Worm (Caenorhabditis elegans) whole organism, early embryonic: ENCODE results near the gene T14B4.3.

Experiments
- B0310.2 ChIP-seq: sonication (generic microtip); optimal IDR thresholded peaks from 2 replicates; lab custom pipeline; 2016; ENCODE audit warnings: mild to moderate bottlenecking, missing genetic modification characterization, missing compliant biosample characterization
- F13C5.2 ChIP-seq: sonication (generic microtip); optimal IDR thresholded peaks from 2 replicates; lab custom pipeline; 2017; ENCODE audit warnings: mild to moderate bottlenecking, missing genetic modification characterization, inconsistent platforms, missing compliant biosample characterization
- aly-1 ChIP-seq: sonication (generic microtip); optimal IDR thresholded peaks from 2 replicates; lab custom pipeline; 2016; ENCODE audit warnings: missing genetic modification characterization, missing compliant biosample characterization
- ama-1 ChIP-seq: fragments of 150-350 bp; optimal IDR thresholded peaks from 2 replicates; lab custom pipeline; 2014
- ceh-13 ChIP-seq: fragments of 200-800 bp; sonication (Bioruptor generic); optimal IDR thresholded peaks from 2 replicates; lab custom pipeline; 2018; ENCODE audit warnings: mild to moderate bottlenecking, missing genetic modification characterization, missing compliant biosample characterization
- ceh-36 ChIP-seq: sonication (generic microtip); optimal IDR thresholded peaks from 2 replicates; lab custom pipeline; 2016; ENCODE audit warnings: missing genetic modification characterization, inconsistent platforms, missing compliant biosample characterization
- ets-7 ChIP-seq: sonication (generic microtip); optimal IDR thresholded peaks from 2 replicates; lab custom pipeline; 2016; ENCODE audit warnings: missing genotype, missing genetic modification characterization, missing compliant biosample characterization
- flt-1 ChIP-seq: fragments of 200-800 bp; sonication (Bioruptor generic); IDR thresholded peaks from 2 replicates; pipeline ENCODE4 v1.3.6; 2022; ENCODE audit warnings: missing genetic modification characterization, missing compliant biosample characterization
- hmbx-1 ChIP-seq: sonication (generic microtip); optimal IDR thresholded peaks from 2 replicates; lab custom pipeline; 2016; ENCODE audit warnings: mild to moderate bottlenecking, missing genetic modification characterization, missing compliant biosample characterization
- hmg-4 ChIP-seq: fragments of 200-800 bp; sonication (Bioruptor generic); optimal IDR thresholded peaks from 2 replicates; lab custom pipeline; 2018; ENCODE audit warnings: mild to moderate bottlenecking, missing genetic modification characterization, missing compliant biosample characterization
- hnd-1 ChIP-seq: sonication (generic microtip); optimal IDR thresholded peaks from 2 replicates; lab custom pipeline; 2016; ENCODE audit warnings: missing genetic modification characterization, missing compliant biosample characterization
- pes-1 ChIP-seq: fragments of 200-800 bp; sonication (Bioruptor generic); IDR thresholded peaks from 2 replicates; pipeline ENCODE4 v1.3.6; 2022; ENCODE audit warnings: missing genetic modification reagents, missing genetic modification characterization, missing compliant biosample characterization
- scrt-1 ChIP-seq: fragments of 200-800 bp; sonication (Bioruptor generic); IDR thresholded peaks from 2 replicates; pipeline ENCODE4 v1.3.6; 2022; ENCODE audit warnings: missing genetic modification characterization, missing compliant biosample characterization
- sea-1 ChIP-seq: fragments of 200-800 bp; sonication (Bioruptor generic); conservative IDR thresholded peaks from 2 replicates; pipeline ENCODE4 v1.3.6; 2022; ENCODE audit warnings: missing genetic modification characterization, missing compliant biosample characterization
- tbx-11 ChIP-seq: fragments of 200-800 bp; sonication (Bioruptor generic); IDR thresholded peaks from 2 replicates; pipeline ENCODE4 v1.3.6; 2022; ENCODE audit warnings: missing genetic modification characterization, missing compliant biosample characterization
- tbx-37 ChIP-seq: fragments of 200-800 bp; sonication (Bioruptor generic); conservative IDR thresholded peaks from 2 replicates; pipeline ENCODE4 v1.3.6; 2022; ENCODE audit warnings: missing genetic modification reagents, missing genetic modification characterization, missing compliant biosample characterization
- tra-4 ChIP-seq: sonication (generic microtip); optimal IDR thresholded peaks from 2 replicates; lab custom pipeline; 2017; ENCODE audit warnings: missing genetic modification characterization, missing compliant biosample characterization

T14B4.3 gene

ce11 chrII:6745783-6746182 is 11.0 kb downstream of the T14B4.3 start, which contains the start of gene ins-14:
Gene ins-14, minus strand, starts transcription at chrII:6745814.
- no peak for TF ChIP-seq ceh-13
- no peak for TF ChIP-seq hmbx-1
- no peak for TF ChIP-seq tra-4 (tag; lab: Kevin White, UChicago)
- TF ChIP-seq aly-1 = no peak
- TF ChIP-seq ets-7 (tag; lab: Kevin White, UChicago) = no peak
- TF ChIP-seq B0310.2 (tag; lab: Kevin White, UChicago) = no peak
- TF ChIP-seq hnd-1 (tag; lab: Kevin White, UChicago) = no peak
- no peak for TF ChIP-seq scrt-1 (GFP tag; lab: Robert Waterston, UW)
- no peak for TF ChIP-seq ceh-36 (tag; lab: Kevin White, UChicago)
- TF ChIP-seq ama-1 (lab: Kevin White, UChicago) = no peak
- no peak for TF ChIP-seq hmg-4 (GFP tag; lab: Kevin White, UChicago)
- TF ChIP-seq tbx-37 (GFP tag; lab: Robert Waterston, UW) = no peak

- TF ChIP-seq aly-1 (no peak), scrt-1 (GFP tag; lab: Robert Waterston, UW) (no peak), ceh-13 (no peak), tra-4 (tag; lab: Kevin White, UChicago) (no peak), hmg-4 (GFP tag; lab: Kevin White, UChicago) (no peak), sea-1 (GFP tag; lab: Robert Waterston, UW) (no peak), tbx-11 (GFP tag; lab: Robert Waterston, UW) (no peak), hmbx-1 (no peak), hnd-1 (tag; lab: Kevin White, UChicago) (no peak), ama-1 (lab: Kevin White, UChicago) (no peak), F13C5.2 (tag; lab: Kevin White, UChicago) (no peak), B0310.2 (tag; lab: Kevin White, UChicago) (no peak), ets-7 (tag; lab: Kevin White, UChicago) (no peak), pes-1 (GFP tag; lab: Robert Waterston, UW) (no peak), ceh-36 (tag; lab: Kevin White, UChicago) (no peak)
These were observed 11.7 kb downstream of the T14B4.3 start, which contains the start of gene F41G3.5 for ce11 chrII:6746404-6746803. Gene F41G3.5, plus strand, starts transcription at chrII:6746704.

ce11 chrII:6749422-6749821 is 14.7 kb downstream of the T14B4.3 start, which contains the start of gene F41G3.10:
Gene F41G3.10, minus strand, starts transcription at chrII:6749522.
- TF ChIP-seq hnd-1 (tag; lab: Kevin White, UChicago) (no peak), flt-1 (GFP tag; lab: Robert Waterston, UW) (no peak), tra-4 (tag; lab: Kevin White, UChicago) (no peak), ceh-13 (no peak), ama-1 (lab: Kevin White, UChicago) (no peak), B0310.2 (tag; lab: Kevin White, UChicago) (no peak), aly-1 (no peak), hmbx-1 (no peak)

- TF ChIP-seq hmbx-1 (no peak), flt-1 (GFP tag; lab: Robert Waterston, UW) (no peak), pes-1 (GFP tag; lab: Robert Waterston, UW) (no peak), ets-7 (tag; lab: Kevin White, UChicago) (no peak), sea-1 (GFP tag; lab: Robert Waterston, UW) (no peak), hmg-4 (GFP tag; lab: Kevin White, UChicago) (no peak), ceh-13 (no peak)
These were observed 16.2 kb downstream of the T14B4.3 start, which contains the start of gene F41G3.20 for ce11 chrII:6750929-6751328. Gene F41G3.20, minus strand, starts transcription at chrII:6751029.

- TF ChIP-seq ets-7 (tag; lab: Kevin White, UChicago) (no peak), hmg-4 (GFP tag; lab: Kevin White, UChicago) (no peak), tbx-11 (GFP tag; lab: Robert Waterston, UW) (no peak), hmbx-1 (no peak), sea-1 (GFP tag; lab: Robert Waterston, UW) (no peak), tra-4 (tag; lab: Kevin White, UChicago) (no peak), scrt-1 (GFP tag; lab: Robert Waterston, UW) (no peak), ceh-13 (no peak), ceh-36 (tag; lab: Kevin White, UChicago) (no peak), F13C5.2 (tag; lab: Kevin White, UChicago) (no peak), tbx-37 (GFP tag; lab: Robert Waterston, UW) (no peak), flt-1 (GFP tag; lab: Robert Waterston, UW) (no peak), hnd-1 (tag; lab: Kevin White, UChicago) (no peak), aly-1 (no peak), B0310.2 (tag; lab: Kevin White, UChicago) (no peak)
These were observed 17.3 kb downstream of the T14B4.3 start, which contains the start of gene F41G3.19 for ce11 chrII:6752027-6752426. Gene F41G3.19, minus strand, starts transcription at chrII:6752127.

- TF ChIP-seq hnd-1 (tag; lab: Kevin White, UChicago) = no peak
These were observed 18.1 kb downstream of the T14B4.3 start, which contains the start of gene F41G3.21 for ce11 chrII:6752850-6753249. Gene F41G3.21, minus strand, starts transcription at chrII:6752950.

ce11 chrII:6754671-6755224 is 20.0 kb downstream of the T14B4.3 start, which contains the start of the genes srx-95 and fis-1:
Gene srx-95, minus strand, starts transcription at chrII:6754771.
Gene fis-1, plus strand, starts transcription at chrII:6755174.
- TF ChIP-seq hnd-1 (tag; lab: Kevin White, UChicago) (no peak), B0310.2 (tag; lab: Kevin White, UChicago) (no peak), hmbx-1 (no peak), ceh-13 (no peak), tra-4 (tag; lab: Kevin White, UChicago) (no peak), scrt-1 (GFP tag; lab: Robert Waterston, UW) (no peak), hmg-4 (GFP tag; lab: Kevin White, UChicago) (no peak)
